Worm (Caenorhabditis elegans) whole organism, young adult: ENCODE results near the gene ugt-62.

Source experiments
- C06A6.2 ChIP-seq: fragments of 200-800 bp; sonication (Bioruptor generic); conservative IDR thresholded peaks from 2 replicates; pipeline ENCODE4 v1.3.6; 2022; ENCODE audit warnings: missing genetic modification characterization, missing compliant biosample characterization
- C17E4.6 ChIP-seq: fragments of 200-800 bp; sonication (Bioruptor generic); IDR thresholded peaks from 2 replicates; pipeline ENCODE4 v1.3.6; 2022; ENCODE audit warnings: missing genetic modification reagents, missing genetic modification characterization, missing compliant biosample characterization
- F10E7.11 ChIP-seq: sonication (generic microtip); optimal IDR thresholded peaks from 2 replicates; lab custom pipeline; 2017; ENCODE audit warnings: mild to moderate bottlenecking, missing genetic modification characterization, moderate library complexity, missing compliant biosample characterization
- F49E8.2 ChIP-seq: sonication (generic microtip); optimal IDR thresholded peaks from 3 replicates; lab custom pipeline; 2017; ENCODE audit warnings: missing genetic modification characterization, mild to moderate bottlenecking, missing compliant biosample characterization, antibody characterized with exemption, moderate library complexity; ENCODE audit not compliant: insufficient read depth
- F52B5.7 ChIP-seq: sonication (generic microtip); optimal IDR thresholded peaks from 2 replicates; lab custom pipeline; 2016; ENCODE audit warnings: mild to moderate bottlenecking, missing genetic modification characterization, missing compliant biosample characterization
- F57A8.1 ChIP-seq: fragments of 200-800 bp; sonication (Bioruptor generic); optimal IDR thresholded peaks from 2 replicates; lab custom pipeline; 2018; ENCODE audit warnings: mild to moderate bottlenecking, missing genetic modification characterization, moderate library complexity, missing compliant biosample characterization
- K11D2.4 ChIP-seq: fragments of 200-800 bp; sonication (Bioruptor generic); IDR thresholded peaks from 2 replicates; pipeline ENCODE4 v1.3.6; 2022; ENCODE audit warnings: missing genetic modification reagents, missing genetic modification characterization, missing compliant biosample characterization
- Y95B8A.8 ChIP-seq: fragments of 200-800 bp; sonication (Bioruptor generic); IDR thresholded peaks from 2 replicates; pipeline ENCODE4 v1.3.6; 2022; ENCODE audit warnings: missing genetic modification reagents, missing genetic modification characterization, missing compliant biosample characterization
- aptf-3 ChIP-seq: fragments of 200-800 bp; sonication (Bioruptor generic); IDR thresholded peaks from 2 replicates; pipeline ENCODE4 v1.3.6; 2022; ENCODE audit warnings: missing genetic modification characterization, missing compliant biosample characterization
- attf-3 ChIP-seq: fragments of 200-800 bp; sonication (Bioruptor generic); conservative IDR thresholded peaks from 2 replicates; pipeline ENCODE4 v1.3.6; 2022; ENCODE audit warnings: missing genetic modification reagents, missing genetic modification characterization, missing compliant biosample characterization
- ccch-3 ChIP-seq: fragments of 200-800 bp; sonication (Bioruptor generic); optimal IDR thresholded peaks from 2 replicates; lab custom pipeline; 2018; ENCODE audit warnings: mild to moderate bottlenecking, missing genetic modification characterization, missing compliant biosample characterization
- ceh-40 ChIP-seq: fragments of 200-800 bp; sonication (Bioruptor generic); IDR thresholded peaks from 2 replicates; pipeline ENCODE4 v1.3.6; 2022; ENCODE audit warnings: missing genetic modification characterization, missing compliant biosample characterization
- dox-1 ChIP-seq: fragments of 200-800 bp; sonication (Bioruptor generic); IDR thresholded peaks from 2 replicates; pipeline ENCODE4 v1.3.6; 2022; ENCODE audit warnings: missing genetic modification reagents, missing genetic modification characterization, missing compliant biosample characterization
- dpff-1 ChIP-seq: sonication (generic microtip); optimal IDR thresholded peaks from 2 replicates; lab custom pipeline; 2017; ENCODE audit warnings: mild to moderate bottlenecking, missing genetic modification characterization, missing compliant biosample characterization
- egl-18 ChIP-seq: fragments of 200-800 bp; sonication (Bioruptor generic); IDR thresholded peaks from 2 replicates; pipeline ENCODE4 v1.3.6; 2022; ENCODE audit warnings: missing genetic modification reagents, missing genetic modification characterization, missing compliant biosample characterization
- egl-44 ChIP-seq: fragments of 200-800 bp; sonication (Bioruptor generic); IDR thresholded peaks from 2 replicates; pipeline ENCODE4 v1.3.6; 2022; ENCODE audit warnings: missing genetic modification reagents, missing genetic modification characterization, missing compliant biosample characterization
- ekl-4 ChIP-seq: fragments of 200-800 bp; sonication (Bioruptor generic); IDR thresholded peaks from 2 replicates; pipeline ENCODE4 v1.3.6; 2022; ENCODE audit warnings: missing genetic modification reagents, missing genetic modification characterization, missing compliant biosample characterization
- him-1 ChIP-seq: sonication (generic microtip); optimal IDR thresholded peaks from 2 replicates; lab custom pipeline; 2016; ENCODE audit warnings: missing genotype, missing genetic modification reagents, missing genetic modification characterization, missing compliant biosample characterization
- hlh-12 ChIP-seq: sonication (generic microtip); optimal IDR thresholded peaks from 2 replicates; lab custom pipeline; 2016; ENCODE audit warnings: missing genetic modification characterization, missing compliant biosample characterization
- hsf-1 ChIP-seq: fragments of 200-800 bp; sonication (Bioruptor generic); IDR thresholded peaks from 2 replicates; pipeline ENCODE4 v1.3.6; 2022; ENCODE audit warnings: missing genetic modification reagents, missing genetic modification characterization, missing compliant biosample characterization
- lag-1 ChIP-seq: fragments of 200-800 bp; sonication (Bioruptor generic); IDR thresholded peaks from 2 replicates; pipeline ENCODE4 v1.3.6; 2022; ENCODE audit warnings: missing genetic modification reagents, missing genetic modification characterization, missing compliant biosample characterization
- lin-54 ChIP-seq: fragments of 200-800 bp; sonication (Bioruptor generic); optimal IDR thresholded peaks from 2 replicates; lab custom pipeline; 2018; ENCODE audit warnings: mild to moderate bottlenecking, missing genetic modification characterization, missing compliant biosample characterization
- lir-1 ChIP-seq: fragments of 200-800 bp; sonication (Bioruptor generic); conservative IDR thresholded peaks from 2 replicates; pipeline ENCODE4 v1.3.6; 2022; ENCODE audit warnings: missing genetic modification reagents, missing genetic modification characterization, missing compliant biosample characterization
- lsl-1 ChIP-seq: fragments of 200-800 bp; sonication (Bioruptor generic); optimal IDR thresholded peaks from 2 replicates; lab custom pipeline; 2018; ENCODE audit warnings: mild to moderate bottlenecking, missing genetic modification characterization, moderate library complexity, missing compliant biosample characterization
- madf-8 ChIP-seq: fragments of 200-800 bp; sonication (Bioruptor generic); conservative IDR thresholded peaks from 2 replicates; pipeline ENCODE4 v1.3.6; 2022; ENCODE audit warnings: missing genetic modification reagents, missing genetic modification characterization, missing compliant biosample characterization
- mcd-1 ChIP-seq: fragments of 200-800 bp; sonication (Bioruptor generic); IDR thresholded peaks from 2 replicates; pipeline ENCODE4 v1.3.6; 2022; ENCODE audit warnings: missing genetic modification reagents, missing genetic modification characterization, missing compliant biosample characterization
- nfya-2 ChIP-seq: fragments of 200-800 bp; sonication (Bioruptor generic); IDR thresholded peaks from 2 replicates; pipeline ENCODE4 v1.3.6; 2022; ENCODE audit warnings: missing genetic modification reagents, missing genetic modification characterization, missing compliant biosample characterization
- rcor-1 ChIP-seq: fragments of 200-800 bp; sonication (Bioruptor generic); IDR thresholded peaks from 2 replicates; pipeline ENCODE4 v1.3.6; 2022; ENCODE audit warnings: missing genetic modification reagents, missing genetic modification characterization, missing compliant biosample characterization
- snpc-1.1 ChIP-seq: sonication (generic microtip); optimal IDR thresholded peaks from 2 replicates; lab custom pipeline; 2017; ENCODE audit warnings: missing genetic modification characterization, mild to moderate bottlenecking, missing compliant biosample characterization, antibody characterized with exemption, moderate library complexity, missing genotype, missing genetic modification reagents; ENCODE audit not compliant: insufficient read depth
- snpc-1.3 ChIP-seq: sonication (generic microtip); optimal IDR thresholded peaks from 2 replicates; lab custom pipeline; 2017; ENCODE audit warnings: missing genetic modification characterization, mild to moderate bottlenecking, missing compliant biosample characterization, antibody characterized with exemption, moderate library complexity, missing genotype, missing genetic modification reagents; ENCODE audit not compliant: insufficient read depth
- snpc-4 ChIP-seq, 5 experiments: fragments of 150-350 bp in 1 of 5; sonication (generic microtip) in 4 of 5; optimal IDR thresholded peaks; 2 replicates each; lab custom pipeline; 2014 to 2018; ENCODE audit warnings: missing genetic modification characterization in 5 of 5, missing biosample characterization in 3 of 5, antibody characterized with exemption in 2 of 5, mild to moderate bottlenecking in 2 of 5, missing compliant biosample characterization in 2 of 5, missing genotype in 2 of 5, moderate library complexity in 2 of 5, missing genetic modification reagents in 1 of 5
- somi-1 ChIP-seq: fragments of 200-800 bp; sonication (Bioruptor generic); optimal IDR thresholded peaks from 2 replicates; lab custom pipeline; 2018; ENCODE audit warnings: mild to moderate bottlenecking, missing genetic modification characterization, missing compliant biosample characterization
- sptf-2 ChIP-seq: fragments of 200-800 bp; sonication (Bioruptor generic); optimal IDR thresholded peaks from 2 replicates; lab custom pipeline; 2018; ENCODE audit warnings: mild to moderate bottlenecking, missing genetic modification characterization, missing compliant biosample characterization
- tbp1 ChIP-seq: fragments of 200-800 bp; sonication (Bioruptor generic); optimal IDR thresholded peaks from 2 replicates; lab custom pipeline; 2018; ENCODE audit warnings: mild to moderate bottlenecking, missing genetic modification characterization, missing compliant biosample characterization
- tlf-1 ChIP-seq: fragments of 200-800 bp; sonication (Bioruptor generic); optimal IDR thresholded peaks from 2 replicates; lab custom pipeline; 2018; ENCODE audit warnings: mild to moderate bottlenecking, missing genetic modification characterization, missing compliant biosample characterization
- unc-62 ChIP-seq: fragments of 150-350 bp; optimal IDR thresholded peaks from 2 replicates; lab custom pipeline; 2014; ENCODE audit warnings: missing biosample characterization, missing genetic modification reagents, missing genetic modification characterization
- ztf-25 ChIP-seq: fragments of 200-800 bp; sonication (Bioruptor generic); IDR thresholded peaks from 2 replicates; pipeline ENCODE4 v1.3.6; 2022; ENCODE audit warnings: missing genetic modification reagents, missing genetic modification characterization, missing compliant biosample characterization
- ztf-28 ChIP-seq: fragments of 200-800 bp; sonication (Bioruptor generic); IDR thresholded peaks from 2 replicates; pipeline ENCODE4 v1.3.6; 2022; ENCODE audit warnings: missing genetic modification reagents, missing genetic modification characterization, missing compliant biosample characterization

Gene ugt-62

ce11 chrIII:4587177-4587576 lies 46.8 kb upstream of the ugt-62 start, which contains the start of the genes F35G12.7 and smc-4 (continued):
- TF ChIP-seq K11D2.4 (GFP tag; lab: Robert Waterston, UW) (no peak), ztf-25 (GFP tag; lab: Robert Waterston, UW) (0 out of 2 replicates have a peak, but pooled peaks have one; percentile 28), tlf-1 (GFP tag; lab: Kevin White, UChicago) (peak; percentile 62), mcd-1 (GFP tag; lab: Robert Waterston, UW) (peak; percentile 55; the same call in 1 of the 2 replicates), F49E8.2 (tag; lab: Kevin White, UChicago) (no peak), nfya-2 (GFP tag; lab: Robert Waterston, UW) (no peak), him-1 (peak; percentile 47), dox-1 (GFP tag; lab: Robert Waterston, UW) (peak; percentile 66), lag-1 (GFP tag; lab: Robert Waterston, UW) (no peak), unc-62 (GFP tag; lab: Kevin White, UChicago) (no peak), snpc-1.3 (peak; percentile 24), dpff-1 (tag; lab: Kevin White, UChicago) (no peak), egl-18 (GFP tag; lab: Robert Waterston, UW) (no peak), Y95B8A.8 (no peak), aptf-3 (GFP tag; lab: Robert Waterston, UW) (no peak), F10E7.11 (tag; lab: Kevin White, UChicago) (no peak), snpc-1.1 (tag; lab: Kevin White, UChicago) (peak; percentile 21), lin-54 (GFP tag; lab: Kevin White, UChicago) (peak; percentile 81), somi-1 (GFP tag; lab: Kevin White, UChicago) (no peak), ceh-40 (no peak), sptf-2 (no peak), lsl-1 (peak; percentile 69), ekl-4 (GFP tag; lab: Robert Waterston, UW) (peak; percentile 66), ztf-28 (GFP tag; lab: Robert Waterston, UW) (no peak), ccch-3 (GFP tag; lab: Kevin White, UChicago) (no peak), egl-44 (no peak), hlh-12 (tag; lab: Kevin White, UChicago) (no peak), lir-1 (peak; percentile 54; the same call in 1 of the 2 replicates), rcor-1 (GFP tag; lab: Robert Waterston, UW) (peak; percentile 40; the same call in 1 of the 2 replicates), attf-3 (no peak), tbp1 (GFP tag; lab: Kevin White, UChicago) (peak; percentile 30), C17E4.6 (GFP tag; lab: Robert Waterston, UW) (peak; percentile 51; the same call in 1 of the 2 replicates), C06A6.2 (GFP tag; lab: Robert Waterston, UW) (no peak), F52B5.7 (tag; lab: Kevin White, UChicago) (no peak), F57A8.1 (GFP tag; lab: Kevin White, UChicago) (no peak), madf-8 (peak; percentile 88), snpc-4 (GFP tag; optimal IDR thresholded peaks at IDR 0.05; lab: Kevin White, UChicago) (no peak), snpc-4 (tag; optimal IDR thresholded peaks at IDR 0.05; lab: Kevin White, UChicago) (peak in 2 of 4 experiments; percentile 7 to 23), hsf-1 (GFP tag; lab: Robert Waterston, UW) (peak; percentile 58; the same call in 1 of the 2 replicates)
